Worm (Caenorhabditis elegans) whole organism, L1 larva: ENCODE results near the gene ZK662.2.

Source experiments
- jun-1 ChIP-seq: fragments of 150-350 bp; optimal IDR thresholded peaks from 2 replicates; lab custom pipeline; 2014; ENCODE audit warnings: missing biosample characterization, missing genetic modification reagents, missing genetic modification characterization
- nhr-11 ChIP-seq: fragments of 150-350 bp; optimal IDR thresholded peaks from 2 replicates; lab custom pipeline; 2014; ENCODE audit warnings: missing biosample characterization, missing genetic modification characterization
- nhr-47 ChIP-seq: sonication (generic microtip); optimal IDR thresholded peaks from 2 replicates; lab custom pipeline; 2016; ENCODE audit warnings: mild to moderate bottlenecking, missing genetic modification characterization, moderate library complexity, missing compliant biosample characterization
- snpc-4 ChIP-seq: fragments of 150-350 bp; optimal IDR thresholded peaks from 2 replicates; lab custom pipeline; 2014; ENCODE audit warnings: missing biosample characterization, missing genetic modification characterization
- sox-4 ChIP-seq: sonication (generic microtip); optimal IDR thresholded peaks from 2 replicates; lab custom pipeline; 2016; ENCODE audit warnings: missing genetic modification characterization, missing compliant biosample characterization
- unc-86 ChIP-seq: sonication (generic microtip); optimal IDR thresholded peaks from 2 replicates; lab custom pipeline; 2016; ENCODE audit warnings: missing genetic modification characterization, missing compliant biosample characterization
- unc-98 ChIP-seq: fragments of 200-800 bp; sonication (Bioruptor generic); IDR thresholded peaks from 2 replicates; pipeline ENCODE4 v1.3.6; 2022; ENCODE audit warnings: missing genetic modification characterization, missing compliant biosample characterization
- zip-4 ChIP-seq: fragments of 200-800 bp; sonication (Bioruptor generic); optimal IDR thresholded peaks from 2 replicates; lab custom pipeline; 2018; ENCODE audit warnings: mild to moderate bottlenecking, missing genetic modification characterization, moderate library complexity, missing compliant biosample characterization
- ztf-11 ChIP-seq, 2 experiments: sonication (generic microtip); optimal IDR thresholded peaks; 2 replicates each; lab custom pipeline; 2016 to 2017; ENCODE audit warnings: missing genetic modification characterization in 2 of 2, missing biosample characterization in 1 of 2, missing compliant biosample characterization in 1 of 2

DNA sequence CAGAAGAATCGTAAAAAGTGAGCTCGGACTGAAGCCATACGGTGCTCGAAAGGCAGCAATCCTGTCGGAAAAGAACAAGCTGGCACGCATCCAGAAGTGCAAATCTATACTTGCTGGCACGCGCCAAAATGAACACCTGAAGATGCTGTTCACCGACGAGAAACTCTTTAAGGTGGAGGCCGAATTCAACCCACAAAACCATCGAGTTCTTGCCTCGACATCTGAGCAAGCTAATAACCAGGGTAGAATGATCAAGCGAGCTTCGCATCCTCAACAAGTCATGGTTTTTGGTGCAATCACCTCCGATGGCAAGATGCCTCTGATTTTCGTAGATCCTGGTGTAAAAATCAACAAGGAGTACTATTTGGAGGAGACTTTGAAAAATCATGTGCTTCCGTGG lies 3.0 kb upstream of the ZK662.2 start:
- TF ChIP-seq nhr-11 (tag; lab: Kevin White, UChicago): no peak
- no peak for TF ChIP-seq zip-4 (GFP tag; lab: Kevin White, UChicago)
- TF ChIP-seq jun-1: no peak
- no peak for TF ChIP-seq ztf-11 (tag; optimal IDR thresholded peaks at IDR 0.05; lab: Kevin White, UChicago)
- no peak for TF ChIP-seq nhr-47 (tag; lab: Kevin White, UChicago)
- TF ChIP-seq unc-98 (GFP tag; lab: Robert Waterston, UW): no peak
- no peak for TF ChIP-seq sox-4 (tag; lab: Kevin White, UChicago)
- no peak for TF ChIP-seq snpc-4 (tag; lab: Kevin White, UChicago)
- TF ChIP-seq unc-86 (tag; lab: Kevin White, UChicago): no peak
